Worm (Caenorhabditis elegans): ENCODE results near the gene srlf-9.

ce11 chrIII:13434404-13434803, 32.8 kb upstream of the srlf-9 start, which contains the start of gene F45G2.7:
- TF ChIP-seq hlh-1 (tag; optimal IDR thresholded peaks at IDR 0.05) (no peak), elt-1 (tag; optimal IDR thresholded peaks at IDR 0.05; ENCODE audit: borderline replicate concordance, insufficient read depth) (no peak)
